Fruit fly (Drosophila melanogaster): Measurements from ENCODE around the gene RpS9.

DNA sequence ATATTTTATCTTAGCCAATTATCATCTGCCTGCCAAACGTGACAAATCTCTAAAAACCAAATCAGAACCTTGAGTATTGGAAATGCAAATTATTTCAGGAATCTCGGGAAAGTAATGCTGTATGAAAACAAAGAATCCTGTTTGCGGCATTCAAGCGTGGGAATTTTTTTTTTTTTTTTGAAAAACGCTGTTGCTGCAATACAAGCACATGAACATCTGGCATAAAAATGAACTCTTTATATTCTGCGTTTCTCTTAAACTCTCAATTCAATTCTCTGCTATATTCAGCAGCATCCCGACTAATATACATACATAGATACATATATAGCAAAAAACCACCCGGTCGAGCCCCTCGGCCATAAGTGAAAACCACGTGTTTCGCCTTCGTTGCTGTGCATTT is 10.0 kb downstream of the RpS9 start:
- TF ChIP-seq CG10669 (GFP tag; optimal IDR thresholded peaks at IDR 0.05) (no peak), fd59A (GFP tag; optimal IDR thresholded peaks at IDR 0.05) (no peak), CG6854 (GFP tag; optimal IDR thresholded peaks at IDR 0.05) (no peak), spab (GFP tag; optimal IDR thresholded peaks at IDR 0.05) (no peak), Hr4 (GFP tag; optimal IDR thresholded peaks at IDR 0.05) (no peak)
